Worm (Caenorhabditis elegans) whole organism, late embryonic: ENCODE data around the gene ttc-36.

ENCODE experiments used
- K02D7.2 ChIP-seq: sonication (generic microtip); optimal IDR thresholded peaks from 2 replicates; lab custom pipeline; 2017; ENCODE audit warnings: mild to moderate bottlenecking, missing genetic modification characterization, missing compliant biosample characterization
- ama-1 ChIP-seq: fragments of 150-350 bp; optimal IDR thresholded peaks from 2 replicates; lab custom pipeline; 2014
- ceh-22 ChIP-seq: sonication (generic microtip); optimal IDR thresholded peaks from 2 replicates; lab custom pipeline; 2017; ENCODE audit warnings: missing biosample characterization, missing genetic modification characterization
- ceh-34 ChIP-seq: sonication (generic microtip); optimal IDR thresholded peaks from 2 replicates; lab custom pipeline; 2016; ENCODE audit warnings: mild to moderate bottlenecking, missing genetic modification characterization, missing compliant biosample characterization
- dmd-4 ChIP-seq: sonication (generic microtip); optimal IDR thresholded peaks from 2 replicates; lab custom pipeline; 2016; ENCODE audit warnings: borderline replicate concordance, missing genetic modification characterization, missing compliant biosample characterization
- elt-2 ChIP-seq: sonication (generic microtip); optimal IDR thresholded peaks from 2 replicates; lab custom pipeline; 2016; ENCODE audit warnings: missing genetic modification reagents, missing genetic modification characterization, missing compliant biosample characterization
- ets-4 ChIP-seq: sonication (generic microtip); optimal IDR thresholded peaks from 2 replicates; lab custom pipeline; 2016; ENCODE audit warnings: missing genetic modification characterization, missing compliant biosample characterization
- fkh-10 ChIP-seq: fragments of 150-350 bp; optimal IDR thresholded peaks from 2 replicates; lab custom pipeline; 2014; ENCODE audit warnings: missing biosample characterization, missing genetic modification reagents, missing genetic modification characterization
- nhr-232 ChIP-seq: sonication (generic microtip); optimal IDR thresholded peaks from 2 replicates; lab custom pipeline; 2016; ENCODE audit warnings: missing genetic modification characterization, missing compliant biosample characterization
- pqm-1 ChIP-seq: sonication (generic microtip); optimal IDR thresholded peaks from 2 replicates; lab custom pipeline; 2016; ENCODE audit warnings: missing genetic modification characterization, missing compliant biosample characterization
- tbx-7 ChIP-seq: sonication (generic microtip); optimal IDR thresholded peaks from 2 replicates; lab custom pipeline; 2016; ENCODE audit warnings: missing genotype, missing genetic modification characterization, missing compliant biosample characterization

- TF ChIP-seq fkh-10 (GFP tag; lab: Kevin White, UChicago): no peak
- no peak for TF ChIP-seq K02D7.2 (tag; lab: Kevin White, UChicago)
- no peak for TF ChIP-seq pqm-1
- TF ChIP-seq nhr-232 (tag; lab: Kevin White, UChicago): no peak
- TF ChIP-seq ets-4 (tag; lab: Kevin White, UChicago): no peak
- no peak for TF ChIP-seq ceh-22 (tag; lab: Kevin White, UChicago)
- no peak for TF ChIP-seq dmd-4 (tag; lab: Kevin White, UChicago)
- no peak for TF ChIP-seq tbx-7 (tag; lab: Kevin White, UChicago)
- no peak for TF ChIP-seq elt-2 (tag; lab: Kevin White, UChicago)
- no peak for TF ChIP-seq ama-1 (lab: Kevin White, UChicago)
- no peak for TF ChIP-seq ceh-34 (tag; lab: Kevin White, UChicago)
These were observed 18.3 kb upstream of the ttc-36 start for ce11 chrII:10011733-10012132.
